Fruit fly (Drosophila melanogaster): ENCODE data around the gene Keap1.

dm6 chr3R:17063763-17064162, 16.0 kb downstream of the Keap1 start:
- TF ChIP-seq CG33213 (GFP tag; optimal IDR thresholded peaks at IDR 0.05) = no peak
- no peak for TF ChIP-seq CrebB (tag; optimal IDR thresholded peaks at IDR 0.05)
- no peak for TF ChIP-seq nerfin-2 (GFP tag; IDR thresholded peaks at IDR 0.05; ENCODE audit: partially characterized antibody)
- TF ChIP-seq Rx (GFP tag; IDR thresholded peaks at IDR 0.05) = no peak
- no peak for TF ChIP-seq repo (GFP tag; optimal IDR thresholded peaks at IDR 0.05)
- no peak for TF ChIP-seq CG2120 (GFP tag; optimal IDR thresholded peaks at IDR 0.05)

All from whole organism, embryonic.